Worm (Caenorhabditis elegans) whole organism, young adult: ENCODE results near the gene Y102E9.5.

ENCODE experiments used
- B0019.2 ChIP-seq: fragments of 200-800 bp; sonication (Bioruptor generic); conservative IDR thresholded peaks from 2 replicates; pipeline ENCODE4 v1.3.6; 2022; ENCODE audit warnings: missing genetic modification reagents, missing genetic modification characterization, missing compliant biosample characterization
- C06A6.2 ChIP-seq: fragments of 200-800 bp; sonication (Bioruptor generic); conservative IDR thresholded peaks from 2 replicates; pipeline ENCODE4 v1.3.6; 2022; ENCODE audit warnings: missing genetic modification characterization, missing compliant biosample characterization
- C17E4.6 ChIP-seq: fragments of 200-800 bp; sonication (Bioruptor generic); IDR thresholded peaks from 2 replicates; pipeline ENCODE4 v1.3.6; 2022; ENCODE audit warnings: missing genetic modification reagents, missing genetic modification characterization, missing compliant biosample characterization
- F33H1.4 ChIP-seq: fragments of 200-800 bp; sonication (Bioruptor generic); IDR thresholded peaks from 2 replicates; pipeline ENCODE4 v1.3.6; 2022; ENCODE audit warnings: missing genetic modification reagents, missing genetic modification characterization, missing compliant biosample characterization
- T07F8.4 ChIP-seq: sonication (generic microtip); optimal IDR thresholded peaks from 2 replicates; lab custom pipeline; 2016; ENCODE audit warnings: mild to moderate bottlenecking, missing genetic modification characterization, moderate library complexity, missing compliant biosample characterization
- Y53G8AR.9 ChIP-seq: fragments of 200-800 bp; sonication (Bioruptor generic); conservative IDR thresholded peaks from 2 replicates; pipeline ENCODE4 v1.3.6; 2022; ENCODE audit warnings: missing genetic modification reagents, missing genetic modification characterization, missing compliant biosample characterization
- Y56A3A.18 ChIP-seq: fragments of 200-800 bp; sonication (Bioruptor generic); IDR thresholded peaks from 2 replicates; pipeline ENCODE4 v1.3.6; 2022; ENCODE audit warnings: missing genetic modification reagents, missing genetic modification characterization, missing compliant biosample characterization
- Y67H2A.10 ChIP-seq: fragments of 200-800 bp; sonication (Bioruptor generic); conservative IDR thresholded peaks from 2 replicates; pipeline ENCODE4 v1.3.6; 2022; ENCODE audit warnings: missing genetic modification reagents, missing genetic modification characterization, missing compliant biosample characterization
- Y79H2A.3 ChIP-seq: fragments of 200-800 bp; sonication (Bioruptor generic); conservative IDR thresholded peaks from 2 replicates; pipeline ENCODE4 v1.3.6; 2022; ENCODE audit warnings: missing genetic modification reagents, missing genetic modification characterization, missing compliant biosample characterization
- ZK185.1 ChIP-seq: sonication (generic microtip); optimal IDR thresholded peaks from 2 replicates; lab custom pipeline; 2016; ENCODE audit warnings: mild to moderate bottlenecking, missing genetic modification characterization, missing compliant biosample characterization; ENCODE audit not compliant: poor library complexity, severe bottlenecking
- attf-3 ChIP-seq: fragments of 200-800 bp; sonication (Bioruptor generic); conservative IDR thresholded peaks from 2 replicates; pipeline ENCODE4 v1.3.6; 2022; ENCODE audit warnings: missing genetic modification reagents, missing genetic modification characterization, missing compliant biosample characterization
- attf-5 ChIP-seq: fragments of 200-800 bp; sonication (Bioruptor generic); optimal IDR thresholded peaks from 2 replicates; lab custom pipeline; 2018; ENCODE audit warnings: mild to moderate bottlenecking, missing genetic modification characterization, missing compliant biosample characterization
- attf-6 ChIP-seq: fragments of 200-800 bp; sonication (Bioruptor generic); IDR thresholded peaks from 2 replicates; pipeline ENCODE4 v1.3.6; 2022; ENCODE audit warnings: missing genetic modification reagents, missing genetic modification characterization, missing compliant biosample characterization
- dpl-1 ChIP-seq: fragments of 150-350 bp; optimal IDR thresholded peaks from 2 replicates; lab custom pipeline; 2014; ENCODE audit warnings: missing biosample characterization, missing genetic modification reagents, missing genetic modification characterization
- ekl-4 ChIP-seq: fragments of 200-800 bp; sonication (Bioruptor generic); IDR thresholded peaks from 2 replicates; pipeline ENCODE4 v1.3.6; 2022; ENCODE audit warnings: missing genetic modification reagents, missing genetic modification characterization, missing compliant biosample characterization
- ets-4 ChIP-seq: fragments of 200-800 bp; sonication (Bioruptor generic); optimal IDR thresholded peaks from 2 replicates; lab custom pipeline; 2018; ENCODE audit warnings: mild to moderate bottlenecking, missing genetic modification characterization, missing compliant biosample characterization
- hlh-26 ChIP-seq: fragments of 200-800 bp; sonication (Bioruptor generic); conservative IDR thresholded peaks from 2 replicates; pipeline ENCODE4 v1.3.6; 2022; ENCODE audit warnings: missing genetic modification reagents, missing genetic modification characterization, missing compliant biosample characterization
- lin-40 ChIP-seq: sonication (generic microtip); optimal IDR thresholded peaks from 2 replicates; lab custom pipeline; 2016; ENCODE audit warnings: missing genetic modification characterization, mild to moderate bottlenecking, missing compliant biosample characterization, missing genotype, missing genetic modification reagents
- madf-10 ChIP-seq: sonication (generic microtip); optimal IDR thresholded peaks from 2 replicates; lab custom pipeline; 2016; ENCODE audit warnings: mild to moderate bottlenecking, missing genetic modification characterization, missing compliant biosample characterization
- madf-3 ChIP-seq: fragments of 200-800 bp; sonication (Bioruptor generic); IDR thresholded peaks from 2 replicates; pipeline ENCODE4 v1.3.6; 2022; ENCODE audit warnings: missing genetic modification reagents, missing genetic modification characterization, missing compliant biosample characterization
- madf-6 ChIP-seq: fragments of 200-800 bp; sonication (Bioruptor generic); IDR thresholded peaks from 2 replicates; pipeline ENCODE4 v1.3.6; 2022; ENCODE audit warnings: missing genetic modification reagents, missing genetic modification characterization, missing compliant biosample characterization
- madf-8 ChIP-seq: fragments of 200-800 bp; sonication (Bioruptor generic); conservative IDR thresholded peaks from 2 replicates; pipeline ENCODE4 v1.3.6; 2022; ENCODE audit warnings: missing genetic modification reagents, missing genetic modification characterization, missing compliant biosample characterization
- mel-28 ChIP-seq: sonication (generic microtip); optimal IDR thresholded peaks from 2 replicates; lab custom pipeline; 2016; ENCODE audit warnings: borderline replicate concordance, mild to moderate bottlenecking, missing genetic modification characterization, missing compliant biosample characterization
- mxl-1 ChIP-seq: sonication (generic microtip); optimal IDR thresholded peaks from 2 replicates; lab custom pipeline; 2016; ENCODE audit warnings: missing genetic modification characterization, missing compliant biosample characterization
- nfyb-1 ChIP-seq: fragments of 200-800 bp; sonication (Bioruptor generic); IDR thresholded peaks from 2 replicates; pipeline ENCODE4 v1.3.6; 2022; ENCODE audit warnings: missing genetic modification reagents, missing genetic modification characterization, missing compliant biosample characterization
- nhr-179 ChIP-seq: sonication (generic microtip); optimal IDR thresholded peaks from 2 replicates; lab custom pipeline; 2016; ENCODE audit warnings: mild to moderate bottlenecking, missing genetic modification characterization, missing compliant biosample characterization
- nhr-27 ChIP-seq: fragments of 200-800 bp; sonication (Bioruptor generic); optimal IDR thresholded peaks from 2 replicates; lab custom pipeline; 2018; ENCODE audit warnings: mild to moderate bottlenecking, missing genetic modification characterization, moderate library complexity, missing compliant biosample characterization
- nhr-80 ChIP-seq: sonication (generic microtip); optimal IDR thresholded peaks from 2 replicates; lab custom pipeline; 2016; ENCODE audit warnings: missing genetic modification characterization, missing compliant biosample characterization
- nhr-90 ChIP-seq: sonication (generic microtip); optimal IDR thresholded peaks from 2 replicates; lab custom pipeline; 2016; ENCODE audit warnings: missing genotype, mild to moderate bottlenecking, missing genetic modification characterization, missing compliant biosample characterization
- pha-4 ChIP-seq: fragments of 150-350 bp; sonication (generic microtip); optimal IDR thresholded peaks from 2 replicates; lab custom pipeline; 2014; ENCODE audit warnings: missing biosample characterization, missing genetic modification reagents, missing genetic modification characterization
- rcor-1 ChIP-seq: fragments of 200-800 bp; sonication (Bioruptor generic); IDR thresholded peaks from 2 replicates; pipeline ENCODE4 v1.3.6; 2022; ENCODE audit warnings: missing genetic modification reagents, missing genetic modification characterization, missing compliant biosample characterization
- rpc-1 ChIP-seq, 2 experiments: fragments of 150-350 bp in 1 of 2; sonication (generic microtip) in 1 of 2; optimal IDR thresholded peaks; 2 replicates each; lab custom pipeline; 2014 to 2018; ENCODE audit warnings: missing biosample characterization in 1 of 2, missing genetic modification characterization in 1 of 2, missing genetic modification reagents in 1 of 2, missing genotype in 1 of 2
- sea-2 ChIP-seq: fragments of 200-800 bp; sonication (Bioruptor generic); IDR thresholded peaks from 2 replicates; pipeline ENCODE4 v1.3.6; 2022; ENCODE audit warnings: missing genetic modification characterization, missing compliant biosample characterization
- sptf-2 ChIP-seq: fragments of 200-800 bp; sonication (Bioruptor generic); optimal IDR thresholded peaks from 2 replicates; lab custom pipeline; 2018; ENCODE audit warnings: mild to moderate bottlenecking, missing genetic modification characterization, missing compliant biosample characterization
- tbp1 ChIP-seq: fragments of 200-800 bp; sonication (Bioruptor generic); optimal IDR thresholded peaks from 2 replicates; lab custom pipeline; 2018; ENCODE audit warnings: mild to moderate bottlenecking, missing genetic modification characterization, missing compliant biosample characterization
- zim-3 ChIP-seq: sonication (generic microtip); optimal IDR thresholded peaks from 2 replicates; lab custom pipeline; 2017; ENCODE audit warnings: mild to moderate bottlenecking, missing genetic modification characterization, moderate library complexity, missing compliant biosample characterization
- ztf-22 ChIP-seq: fragments of 200-800 bp; sonication (Bioruptor generic); optimal IDR thresholded peaks from 2 replicates; lab custom pipeline; 2018; ENCODE audit warnings: mild to moderate bottlenecking, missing genetic modification characterization, moderate library complexity, missing compliant biosample characterization
- ztf-26 ChIP-seq: sonication (generic microtip); optimal IDR thresholded peaks from 2 replicates; lab custom pipeline; 2017; ENCODE audit warnings: missing genetic modification characterization, missing compliant biosample characterization

The Y102E9.5 gene

ce11 chrIII:6730185-6730850 lies at the start of gene Y102E9.5, which contains the start of gene odr-4:
Y102E9.5 (minus strand) TSS chrIII:6730285.
odr-4 (plus strand) TSS chrIII:6730800.
- TF ChIP-seq nhr-80 (tag; lab: Kevin White, UChicago) (peak; percentile 4), zim-3 (tag; lab: Kevin White, UChicago) (no peak)

ce11 chrIII:6756769-6757168 lies 26.7 kb upstream of the Y102E9.5 start:
- TF ChIP-seq pha-4 (tag; lab: Kevin White, UChicago) = no peak
- TF ChIP-seq C17E4.6 (GFP tag; lab: Robert Waterston, UW) = no peak
- no peak for TF ChIP-seq F33H1.4
- no peak for TF ChIP-seq ztf-26
- no peak for TF ChIP-seq tbp1 (GFP tag; lab: Kevin White, UChicago)
- TF ChIP-seq attf-6 (GFP tag; lab: Robert Waterston, UW) = no peak
- TF ChIP-seq madf-3 (GFP tag; lab: Robert Waterston, UW) = no peak
- TF ChIP-seq rpc-1 (optimal IDR thresholded peaks at IDR 0.05; lab: Kevin White, UChicago) = no peak
- no peak for TF ChIP-seq rpc-1 (tag; optimal IDR thresholded peaks at IDR 0.05; lab: Kevin White, UChicago)
- no peak for TF ChIP-seq madf-8 (GFP tag; lab: Robert Waterston, UW)
- TF ChIP-seq nhr-90 = no peak
- TF ChIP-seq Y67H2A.10 (GFP tag; lab: Robert Waterston, UW) = no peak
- no peak for TF ChIP-seq ekl-4 (GFP tag; lab: Robert Waterston, UW)
- no peak for TF ChIP-seq madf-6 (GFP tag; lab: Robert Waterston, UW)
- no peak for TF ChIP-seq sea-2 (GFP tag; lab: Robert Waterston, UW)
- TF ChIP-seq ztf-22 = no peak
- no peak for TF ChIP-seq hlh-26 (GFP tag; lab: Robert Waterston, UW)
- no peak for TF ChIP-seq ets-4
- TF ChIP-seq Y79H2A.3 (GFP tag; lab: Robert Waterston, UW) = no peak
- TF ChIP-seq madf-10 (tag; lab: Kevin White, UChicago) = no peak

ce11 chrIII:6752612-6753011 lies 22.5 kb upstream of the Y102E9.5 start:
- TF ChIP-seq sptf-2 = no peak
- TF ChIP-seq hlh-26 (GFP tag; lab: Robert Waterston, UW) = no peak
- TF ChIP-seq mel-28 (tag; lab: Kevin White, UChicago) = no peak
- TF ChIP-seq tbp1 (GFP tag; lab: Kevin White, UChicago) = no peak
- no peak for TF ChIP-seq C06A6.2
- TF ChIP-seq madf-10 (tag; lab: Kevin White, UChicago) = no peak
- no peak for TF ChIP-seq T07F8.4 (tag; lab: Kevin White, UChicago)
- no peak for TF ChIP-seq nfyb-1 (GFP tag; lab: Robert Waterston, UW)
- no peak for TF ChIP-seq mxl-1 (tag; lab: Kevin White, UChicago)
- TF ChIP-seq rcor-1 = no peak
- no peak for TF ChIP-seq lin-40
- no peak for TF ChIP-seq Y56A3A.18 (GFP tag; lab: Robert Waterston, UW)
- no peak for TF ChIP-seq ZK185.1
- no peak for TF ChIP-seq zim-3 (tag; lab: Kevin White, UChicago)

ce11 chrIII:6746668-6747067 lies 16.6 kb upstream of the Y102E9.5 start:
- TF ChIP-seq attf-3 (GFP tag; lab: Robert Waterston, UW) = no peak
- no peak for TF ChIP-seq dpl-1 (GFP tag; lab: Kevin White, UChicago)
- TF ChIP-seq nhr-27 (tag; lab: Kevin White, UChicago) = no peak
- no peak for TF ChIP-seq nhr-179 (tag; lab: Kevin White, UChicago)
- no peak for TF ChIP-seq B0019.2 (GFP tag; lab: Robert Waterston, UW)
- TF ChIP-seq Y53G8AR.9 (GFP tag; lab: Robert Waterston, UW) = no peak
- TF ChIP-seq madf-6 (GFP tag; lab: Robert Waterston, UW) = no peak
- no peak for TF ChIP-seq mel-28 (tag; lab: Kevin White, UChicago)
- TF ChIP-seq attf-5 (GFP tag; lab: Kevin White, UChicago) = no peak
